Worm (Caenorhabditis elegans) whole organism, early embryonic: ENCODE measurements around the gene C18A11.2.
A peak's percentile ranks its signal among the peaks of the same experiment; 100 is the strongest.

ENCODE experiments used
- B0310.2 ChIP-seq: sonication (generic microtip); optimal IDR thresholded peaks from 2 replicates; lab custom pipeline; 2016; ENCODE audit warnings: mild to moderate bottlenecking, missing genetic modification characterization, missing compliant biosample characterization
- F13C5.2 ChIP-seq: sonication (generic microtip); optimal IDR thresholded peaks from 2 replicates; lab custom pipeline; 2017; ENCODE audit warnings: mild to moderate bottlenecking, missing genetic modification characterization, inconsistent platforms, missing compliant biosample characterization
- aly-1 ChIP-seq: sonication (generic microtip); optimal IDR thresholded peaks from 2 replicates; lab custom pipeline; 2016; ENCODE audit warnings: missing genetic modification characterization, missing compliant biosample characterization
- ama-1 ChIP-seq: fragments of 150-350 bp; optimal IDR thresholded peaks from 2 replicates; lab custom pipeline; 2014
- ceh-13 ChIP-seq: fragments of 200-800 bp; sonication (Bioruptor generic); optimal IDR thresholded peaks from 2 replicates; lab custom pipeline; 2018; ENCODE audit warnings: mild to moderate bottlenecking, missing genetic modification characterization, missing compliant biosample characterization
- ceh-36 ChIP-seq: sonication (generic microtip); optimal IDR thresholded peaks from 2 replicates; lab custom pipeline; 2016; ENCODE audit warnings: missing genetic modification characterization, inconsistent platforms, missing compliant biosample characterization
- ets-7 ChIP-seq: sonication (generic microtip); optimal IDR thresholded peaks from 2 replicates; lab custom pipeline; 2016; ENCODE audit warnings: missing genotype, missing genetic modification characterization, missing compliant biosample characterization
- flt-1 ChIP-seq: fragments of 200-800 bp; sonication (Bioruptor generic); IDR thresholded peaks from 2 replicates; pipeline ENCODE4 v1.3.6; 2022; ENCODE audit warnings: missing genetic modification characterization, missing compliant biosample characterization
- hmbx-1 ChIP-seq: sonication (generic microtip); optimal IDR thresholded peaks from 2 replicates; lab custom pipeline; 2016; ENCODE audit warnings: mild to moderate bottlenecking, missing genetic modification characterization, missing compliant biosample characterization
- hmg-4 ChIP-seq: fragments of 200-800 bp; sonication (Bioruptor generic); optimal IDR thresholded peaks from 2 replicates; lab custom pipeline; 2018; ENCODE audit warnings: mild to moderate bottlenecking, missing genetic modification characterization, missing compliant biosample characterization
- hnd-1 ChIP-seq: sonication (generic microtip); optimal IDR thresholded peaks from 2 replicates; lab custom pipeline; 2016; ENCODE audit warnings: missing genetic modification characterization, missing compliant biosample characterization
- pes-1 ChIP-seq: fragments of 200-800 bp; sonication (Bioruptor generic); IDR thresholded peaks from 2 replicates; pipeline ENCODE4 v1.3.6; 2022; ENCODE audit warnings: missing genetic modification reagents, missing genetic modification characterization, missing compliant biosample characterization
- scrt-1 ChIP-seq: fragments of 200-800 bp; sonication (Bioruptor generic); IDR thresholded peaks from 2 replicates; pipeline ENCODE4 v1.3.6; 2022; ENCODE audit warnings: missing genetic modification characterization, missing compliant biosample characterization
- sea-1 ChIP-seq: fragments of 200-800 bp; sonication (Bioruptor generic); conservative IDR thresholded peaks from 2 replicates; pipeline ENCODE4 v1.3.6; 2022; ENCODE audit warnings: missing genetic modification characterization, missing compliant biosample characterization
- tbx-11 ChIP-seq: fragments of 200-800 bp; sonication (Bioruptor generic); IDR thresholded peaks from 2 replicates; pipeline ENCODE4 v1.3.6; 2022; ENCODE audit warnings: missing genetic modification characterization, missing compliant biosample characterization
- tbx-37 ChIP-seq: fragments of 200-800 bp; sonication (Bioruptor generic); conservative IDR thresholded peaks from 2 replicates; pipeline ENCODE4 v1.3.6; 2022; ENCODE audit warnings: missing genetic modification reagents, missing genetic modification characterization, missing compliant biosample characterization
- tra-4 ChIP-seq: sonication (generic microtip); optimal IDR thresholded peaks from 2 replicates; lab custom pipeline; 2017; ENCODE audit warnings: missing genetic modification characterization, missing compliant biosample characterization

C18A11.2 gene

DNA sequence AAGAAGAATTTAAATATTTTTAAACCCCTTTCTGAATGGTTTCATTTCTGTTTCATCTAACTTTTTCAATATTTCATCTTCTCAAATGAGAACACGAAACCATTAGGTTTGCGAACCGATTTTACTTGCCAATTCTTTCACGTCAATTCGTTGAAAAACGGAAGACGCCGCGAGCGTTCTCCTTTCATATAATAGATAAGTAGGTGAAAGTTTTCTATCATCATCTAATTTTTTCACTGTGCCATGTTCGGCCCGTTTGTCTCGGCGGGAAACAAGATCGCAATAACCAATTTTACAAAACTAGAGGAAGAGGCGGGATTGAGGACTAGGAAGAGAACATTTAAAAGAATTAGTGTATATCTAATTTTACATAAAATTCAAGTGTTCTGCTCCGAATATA, 22.2 kb upstream of the C18A11.2 start, which contains the start of gene C18A11.4:
Gene C18A11.4 (plus strand): TSS at position 367 of the 400 bp plus-strand sequence.
- TF ChIP-seq ama-1 (lab: Kevin White, UChicago) (no peak), sea-1 (GFP tag; lab: Robert Waterston, UW) (no peak), F13C5.2 (no peak), ceh-13 (GFP tag; lab: Kevin White, UChicago) (no peak), flt-1 (GFP tag; lab: Robert Waterston, UW) (no peak), tra-4 (tag; lab: Kevin White, UChicago) (no peak)

DNA sequence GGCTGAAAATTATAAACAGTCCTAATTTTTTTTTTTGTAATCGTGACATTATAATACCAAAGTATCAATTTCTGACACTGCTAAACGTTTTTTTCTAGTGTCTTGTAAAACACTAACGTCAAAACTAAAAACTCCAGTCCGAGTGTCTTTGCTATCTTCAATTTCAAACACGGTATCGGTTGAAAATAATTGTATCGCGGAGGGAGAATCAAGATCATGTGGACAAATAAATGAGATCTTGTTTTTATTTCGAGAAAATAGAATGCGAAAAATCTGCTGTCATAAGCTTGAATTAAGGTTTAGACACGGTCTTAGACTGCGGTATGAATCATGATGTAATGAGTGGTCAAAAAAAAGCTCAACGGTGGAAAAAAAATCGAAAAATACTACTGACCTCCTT, 18.7 kb upstream of the C18A11.2 start:
- TF ChIP-seq pes-1, result no peak
- TF ChIP-seq tra-4 (tag; lab: Kevin White, UChicago), result no peak
- TF ChIP-seq ama-1 (lab: Kevin White, UChicago), result no peak
- TF ChIP-seq flt-1 (GFP tag; lab: Robert Waterston, UW), result no peak
- TF ChIP-seq ceh-36 (tag; lab: Kevin White, UChicago), result no peak
- TF ChIP-seq B0310.2 (tag; lab: Kevin White, UChicago), result no peak
- TF ChIP-seq sea-1 (GFP tag; lab: Robert Waterston, UW), result no peak
- no peak for TF ChIP-seq hnd-1 (tag; lab: Kevin White, UChicago)
- no peak for TF ChIP-seq scrt-1 (GFP tag; lab: Robert Waterston, UW)
- TF ChIP-seq tbx-11 (GFP tag; lab: Robert Waterston, UW), result no peak
- no peak for TF ChIP-seq ets-7 (tag; lab: Kevin White, UChicago)
- TF ChIP-seq hmbx-1, result no peak
- no peak for TF ChIP-seq tbx-37 (GFP tag; lab: Robert Waterston, UW)
- no peak for TF ChIP-seq ceh-13 (GFP tag; lab: Kevin White, UChicago)
- no peak for TF ChIP-seq aly-1 (tag; lab: Kevin White, UChicago)
- TF ChIP-seq F13C5.2, result no peak
- no peak for TF ChIP-seq hmg-4

DNA sequence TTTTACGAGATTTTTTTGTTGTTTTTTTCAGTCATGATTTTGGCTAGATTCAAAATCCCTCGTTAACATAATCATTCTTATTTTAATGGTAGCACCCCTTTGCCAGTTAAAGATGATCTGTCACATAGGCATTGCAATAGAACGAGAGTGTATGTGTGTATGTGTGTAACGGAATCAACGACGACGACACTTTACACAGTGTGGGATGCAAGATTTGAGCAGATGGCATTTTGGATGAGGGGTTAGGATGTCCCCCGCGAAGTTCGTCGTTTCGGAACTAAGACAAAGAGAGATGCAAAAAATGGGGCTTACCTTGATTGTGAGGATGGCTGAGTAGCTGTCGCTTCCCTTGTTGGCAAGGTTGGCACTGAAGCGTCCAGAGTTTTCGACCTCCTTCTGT, 15.3 kb upstream of the C18A11.2 start:
- no peak for TF ChIP-seq pes-1
- no peak for TF ChIP-seq hmbx-1
- TF ChIP-seq hmg-4, result no peak
- TF ChIP-seq aly-1 (tag; lab: Kevin White, UChicago), result no peak

DNA sequence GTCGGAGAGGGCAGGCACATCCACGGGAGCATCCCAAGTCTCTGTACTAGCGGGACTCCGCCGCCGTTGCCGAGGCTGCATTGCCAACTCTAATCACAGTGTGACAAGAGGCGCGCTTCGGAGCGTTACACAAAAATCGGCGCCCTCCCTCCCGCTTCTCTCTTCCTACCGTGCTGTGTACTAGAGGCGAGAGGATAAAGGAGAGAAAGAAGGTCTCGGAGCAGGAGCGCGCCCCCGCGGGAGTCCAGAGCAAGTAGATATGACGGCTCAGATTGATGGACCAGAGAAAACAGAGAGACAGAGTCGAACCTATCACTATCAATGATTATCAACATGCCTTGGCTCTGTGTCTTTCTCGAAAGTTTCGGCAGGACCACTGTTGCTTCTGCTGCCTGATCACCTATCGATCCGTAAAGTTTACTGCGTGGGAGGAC, 14.3 kb upstream of the C18A11.2 start:
- TF ChIP-seq scrt-1 (GFP tag; lab: Robert Waterston, UW) (no peak), tbx-37 (GFP tag; lab: Robert Waterston, UW) (no peak), hmbx-1 (no peak), hnd-1 (tag; lab: Kevin White, UChicago) (no peak), tbx-11 (GFP tag; lab: Robert Waterston, UW) (no peak), sea-1 (GFP tag; lab: Robert Waterston, UW) (no peak), B0310.2 (tag; lab: Kevin White, UChicago) (no peak), ceh-36 (tag; lab: Kevin White, UChicago) (no peak), hmg-4 (no peak), flt-1 (GFP tag; lab: Robert Waterston, UW) (no peak), ets-7 (tag; lab: Kevin White, UChicago) (no peak), F13C5.2 (no peak), tra-4 (tag; lab: Kevin White, UChicago) (no peak), ama-1 (lab: Kevin White, UChicago) (no peak), aly-1 (tag; lab: Kevin White, UChicago) (no peak), ceh-13 (GFP tag; lab: Kevin White, UChicago) (no peak), pes-1 (no peak)

DNA sequence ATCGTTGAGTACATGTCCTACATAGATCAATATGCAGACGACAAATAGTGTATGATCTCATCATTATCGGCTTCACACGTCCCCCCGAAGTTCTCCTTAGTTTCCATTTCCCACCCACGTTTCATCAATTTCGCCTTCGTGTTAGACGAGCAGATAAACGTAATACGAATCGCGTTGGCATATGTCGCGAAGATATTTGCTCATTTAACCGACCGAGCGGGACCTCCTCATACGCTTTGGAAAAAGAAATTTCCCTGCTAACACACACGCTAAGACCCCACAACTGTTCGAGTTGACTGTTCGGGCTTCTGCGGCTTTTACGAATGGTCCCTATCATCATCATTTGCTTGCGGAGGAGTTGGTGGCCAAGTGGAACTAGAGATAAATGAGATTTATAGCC, 12.9 kb upstream of the C18A11.2 start:
- TF ChIP-seq ceh-36 (tag; lab: Kevin White, UChicago) (no peak), ets-7 (tag; lab: Kevin White, UChicago) (no peak), hmbx-1 (no peak), F13C5.2 (no peak), tbx-37 (GFP tag; lab: Robert Waterston, UW) (no peak), hmg-4 (no peak), sea-1 (GFP tag; lab: Robert Waterston, UW) (no peak), scrt-1 (GFP tag; lab: Robert Waterston, UW) (no peak), flt-1 (GFP tag; lab: Robert Waterston, UW) (no peak), ama-1 (lab: Kevin White, UChicago) (no peak), B0310.2 (tag; lab: Kevin White, UChicago) (no peak), tbx-11 (GFP tag; lab: Robert Waterston, UW) (no peak), aly-1 (tag; lab: Kevin White, UChicago) (no peak), pes-1 (no peak)

DNA sequence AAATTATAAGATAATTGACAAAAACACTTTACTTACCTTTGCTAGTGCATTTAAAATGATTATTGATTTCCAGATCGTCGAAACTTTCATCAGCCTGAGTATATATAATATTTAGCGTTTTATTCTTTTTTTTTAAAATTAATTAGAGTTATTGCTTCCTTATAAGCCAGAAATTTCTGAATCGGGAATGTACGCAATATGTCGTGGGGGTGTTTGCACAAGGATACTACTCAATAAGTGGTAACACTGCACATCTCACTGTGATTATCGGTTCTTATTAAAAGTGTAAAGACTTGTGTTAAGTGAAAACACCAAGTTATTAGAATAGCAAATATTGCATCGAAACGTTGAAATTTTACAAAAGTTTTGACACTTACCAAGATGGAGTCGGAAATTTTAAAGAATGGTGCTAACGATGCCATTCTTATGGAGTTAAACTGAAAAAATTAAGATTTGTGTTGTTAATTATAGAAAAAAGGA, 9.5 kb upstream of the C18A11.2 start, which contains the start of gene dim-1:
Gene dim-1 (minus strand): TSS at position 430 of the 480 bp plus-strand sequence.
- no peak for TF ChIP-seq pes-1
- no peak for TF ChIP-seq ets-7 (tag; lab: Kevin White, UChicago)
- peak; percentile 16 for TF ChIP-seq F13C5.2

DNA sequence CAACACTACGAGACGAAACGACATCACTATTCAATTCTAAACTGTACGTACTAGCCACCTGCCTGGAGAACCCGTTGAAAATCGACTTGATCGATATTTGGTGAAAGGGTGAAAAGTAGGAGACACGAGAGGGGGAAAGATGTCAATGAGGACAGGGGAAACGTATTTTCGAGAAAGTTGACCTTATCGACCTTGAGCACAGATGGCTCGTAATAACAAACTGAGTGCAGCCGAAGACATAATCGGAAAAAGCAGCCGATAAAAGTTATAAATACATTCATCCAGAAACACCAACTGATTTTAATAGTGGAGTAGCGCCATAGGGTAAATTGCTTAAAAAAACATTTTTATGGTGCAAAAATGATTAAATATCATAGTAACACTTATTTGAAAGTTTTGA, 7.4 kb upstream of the C18A11.2 start:
- TF ChIP-seq ceh-36 (tag; lab: Kevin White, UChicago) (no peak), flt-1 (GFP tag; lab: Robert Waterston, UW) (no peak), ceh-13 (GFP tag; lab: Kevin White, UChicago) (no peak), hmg-4 (no peak), ama-1 (lab: Kevin White, UChicago) (no peak), scrt-1 (GFP tag; lab: Robert Waterston, UW) (no peak), B0310.2 (tag; lab: Kevin White, UChicago) (no peak), ets-7 (tag; lab: Kevin White, UChicago) (no peak), tbx-11 (GFP tag; lab: Robert Waterston, UW) (no peak), hnd-1 (tag; lab: Kevin White, UChicago) (no peak), tbx-37 (GFP tag; lab: Robert Waterston, UW) (no peak), aly-1 (tag; lab: Kevin White, UChicago) (no peak), F13C5.2 (no peak), pes-1 (no peak)
